Fruit fly (Drosophila melanogaster): ENCODE results near the gene tHMG2.
A peak's percentile ranks its signal among the peaks of the same experiment; 100 is the strongest.

tHMG2 gene

DNA sequence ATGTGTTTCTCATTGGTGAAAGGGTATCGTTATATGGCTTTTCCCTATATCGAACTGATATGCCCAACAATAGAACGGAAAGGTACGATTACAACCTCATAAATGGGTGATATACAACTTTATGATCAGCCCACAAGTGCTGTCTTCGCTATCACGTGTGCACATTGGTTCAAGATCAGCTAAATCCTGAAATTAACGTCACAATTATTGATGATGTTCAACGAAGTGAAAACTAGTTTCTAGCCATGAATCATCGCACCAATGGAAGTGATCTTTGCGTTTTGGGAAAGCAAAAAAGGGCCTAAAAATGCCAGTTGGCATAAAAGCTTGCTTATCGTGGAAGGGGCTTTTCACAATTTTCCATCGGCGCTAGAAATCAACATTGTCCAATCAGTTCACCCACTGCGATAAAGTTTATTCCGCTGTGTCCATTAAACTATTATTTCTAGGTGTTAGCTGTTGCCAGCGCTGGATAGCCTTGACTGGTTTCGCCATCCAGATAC, 28.1 kb upstream of the tHMG2 start, which contains the start of gene CG7054 (continued):
- TF ChIP-seq trh (GFP tag; optimal IDR thresholded peaks at IDR 0.05) (no peak), CG4404 (GFP tag; IDR thresholded peaks at IDR 0.05) (no peak), Deaf1 (tag; optimal IDR thresholded peaks at IDR 0.05) (no peak), CG12744 (GFP tag; optimal IDR thresholded peaks at IDR 0.05) (no peak), Myb (GFP tag; optimal IDR thresholded peaks at IDR 0.05) (no peak), CG10147 (GFP tag; optimal IDR thresholded peaks at IDR 0.05) (peak; percentile 14), Neu2 (GFP tag; optimal IDR thresholded peaks at IDR 0.05; ENCODE audit: borderline replicate concordance) (no peak), pzg (GFP tag; optimal IDR thresholded peaks at IDR 0.05) (peak; percentile 16), CG15479 (GFP tag; optimal IDR thresholded peaks at IDR 0.05) (no peak), CG30020 (tag; optimal IDR thresholded peaks at IDR 0.05) (no peak), Meics (GFP tag; optimal IDR thresholded peaks at IDR 0.05) (peak; percentile 36), z (GFP tag; IDR thresholded peaks at IDR 0.05) (no peak), Med (GFP tag) (peak; percentile 74), Rfx (GFP tag; IDR thresholded peaks at IDR 0.05) (peak; percentile 17; the same call in 1 of the 2 replicates), CG9797 (GFP tag; optimal IDR thresholded peaks at IDR 0.05) (no peak), CG13287 (GFP tag; IDR thresholded peaks at IDR 0.05; ENCODE audit: partially characterized antibody) (peak; percentile 37; the same call in 1 of the 2 replicates), CG10274 (GFP tag; optimal IDR thresholded peaks at IDR 0.05) (peak; percentile 84), jing (GFP tag; optimal IDR thresholded peaks at IDR 0.05) (no peak), cg (GFP tag; optimal IDR thresholded peaks at IDR 0.05) (no peak), ro (GFP tag; IDR thresholded peaks at IDR 0.05) (no peak), Nf-YB (GFP tag; optimal IDR thresholded peaks at IDR 0.05) (peak; percentile 29), fd64A (GFP tag; optimal IDR thresholded peaks at IDR 0.05) (no peak), Ptx1 (GFP tag; IDR thresholded peaks at IDR 0.05) (no peak), CG10321 (GFP tag; IDR thresholded peaks at IDR 0.05) (0 out of 2 replicates have a peak, but pooled peaks have one; percentile 20), CG17385 (GFP tag; optimal IDR thresholded peaks at IDR 0.05) (peak; percentile 20), CG8290 (GFP tag; optimal IDR thresholded peaks at IDR 0.05) (no peak), CG8290 (tag; optimal IDR thresholded peaks at IDR 0.05) (no peak), C15 (GFP tag; IDR thresholded peaks at IDR 0.05) (no peak), CG13624 (GFP tag; optimal IDR thresholded peaks at IDR 0.05) (no peak), Fer1 (GFP tag; optimal IDR thresholded peaks at IDR 0.05) (peak; percentile 21), CG14014 (GFP tag; IDR thresholded peaks at IDR 0.05) (peak; percentile 26; the same call in 1 of the 2 replicates), CG17829 (tag; optimal IDR thresholded peaks at IDR 0.05) (no peak), bowl (GFP tag; IDR thresholded peaks at IDR 0.05) (no peak), mirr (GFP tag; optimal IDR thresholded peaks at IDR 0.05) (peak; percentile 76), Sry-δ (GFP tag; optimal IDR thresholded peaks at IDR 0.05) (no peak), jigr1 (GFP tag; IDR thresholded peaks at IDR 0.05) (no peak), H2.0 (GFP tag; IDR thresholded peaks at IDR 0.05) (no peak), ERR (GFP tag; optimal IDR thresholded peaks at IDR 0.05) (no peak), CG9932 (GFP tag; IDR thresholded peaks at IDR 0.05) (peak; percentile 41), Atf6 (GFP tag; IDR thresholded peaks at IDR 0.05) (peak; percentile 42; the same call in 1 of the 2 replicates), Opbp (GFP tag; IDR thresholded peaks at IDR 0.05; ENCODE audit: partially characterized antibody) (no peak), gro (GFP tag; optimal IDR thresholded peaks at IDR 0.05) (peak; percentile 34), bbx (GFP tag; IDR thresholded peaks at IDR 0.05; ENCODE audit: partially characterized antibody) (no peak), CG13424 (tag; optimal IDR thresholded peaks at IDR 0.05) (peak; percentile 27), Xbp1 (GFP tag; optimal IDR thresholded peaks at IDR 0.05) (peak; percentile 10), Side (GFP tag; optimal IDR thresholded peaks at IDR 0.05) (no peak), CG6175 (GFP tag; IDR thresholded peaks at IDR 0.05) (no peak), CG13894 (tag; optimal IDR thresholded peaks at IDR 0.05) (peak; percentile 88), ash1 (GFP tag; optimal IDR thresholded peaks at IDR 0.05) (no peak), unpg (GFP tag; optimal IDR thresholded peaks at IDR 0.05) (peak; percentile 22), p53 (GFP tag; optimal IDR thresholded peaks at IDR 0.05) (no peak), CG13123 (GFP tag; optimal IDR thresholded peaks at IDR 0.05) (no peak)
